Fruit fly (Drosophila melanogaster) whole organism, wandering third instar larva: ENCODE measurements around the gene Mal-B1.
A peak's percentile ranks its signal among the peaks of the same experiment; 100 is the strongest.

Source experiments
- Abd-B ChIP-seq: fragments of >200 bp; optimal IDR thresholded peaks from 2 replicates; lab custom pipeline; 2017; ENCODE audit warnings: missing biosample characterization, missing genetic modification characterization
- CG32264 ChIP-seq: fragments of 200-800 bp; sonication (Bioruptor generic); optimal IDR thresholded peaks from 2 replicates; lab custom pipeline; 2016; ENCODE audit warnings: missing biosample characterization, missing genetic modification characterization
- CG9705 ChIP-seq: fragments of 200-800 bp; sonication (Bioruptor generic); optimal IDR thresholded peaks from 2 replicates; lab custom pipeline; 2018; ENCODE audit warnings: missing biosample characterization, mild to moderate bottlenecking, missing genetic modification characterization
- CrebA ChIP-seq: fragments of 200-800 bp; sonication (Bioruptor generic); optimal IDR thresholded peaks from 2 replicates; lab custom pipeline; 2016; ENCODE audit warnings: missing biosample characterization, mild to moderate bottlenecking, missing genetic modification characterization, borderline replicate concordance
- Dfd ChIP-seq: fragments of >200 bp; optimal IDR thresholded peaks from 2 replicates; lab custom pipeline; 2017; ENCODE audit warnings: missing biosample characterization, missing genetic modification characterization
- Dif ChIP-seq: fragments of 200-275, 200-300 bp; sonication (Bioruptor generic); optimal IDR thresholded peaks from 2 replicates; lab custom pipeline; 2018; ENCODE audit warnings: missing biosample characterization, missing genetic modification characterization; ENCODE audit not compliant: partially characterized antibody
- GATAd ChIP-seq: sonication (Bioruptor generic); optimal IDR thresholded peaks from 2 replicates; lab custom pipeline; 2016; ENCODE audit warnings: missing biosample characterization, missing genetic modification characterization
- HLH106 ChIP-seq: fragments of 200-800 bp; optimal IDR thresholded peaks from 3 replicates; lab custom pipeline; 2019; ENCODE audit warnings: missing biosample characterization, mild to moderate bottlenecking, missing genetic modification characterization, moderate library complexity
- Hnf4 ChIP-seq: fragments of 200-800 bp; sonication (Bioruptor generic); optimal IDR thresholded peaks from 2 replicates; lab custom pipeline; 2016; ENCODE audit warnings: missing biosample characterization, mild to moderate bottlenecking, missing genetic modification characterization
- Hr78 ChIP-seq: fragments of >200 bp; optimal IDR thresholded peaks from 2 replicates; lab custom pipeline; 2017; ENCODE audit warnings: missing biosample characterization, missing genetic modification characterization
- Hr83 ChIP-seq: fragments of 200-300 bp; sonication (Bioruptor generic); optimal IDR thresholded peaks from 2 replicates; lab custom pipeline; 2016; ENCODE audit warnings: missing biosample characterization, mild to moderate bottlenecking, missing genetic modification characterization, moderate library complexity; ENCODE audit not compliant: poor library complexity, severe bottlenecking
- Jra ChIP-seq: sonication (Bioruptor generic); optimal IDR thresholded peaks from 2 replicates; lab custom pipeline; 2016; ENCODE audit warnings: missing biosample characterization, missing genetic modification characterization
- Mio ChIP-seq: sonication (Bioruptor generic); optimal IDR thresholded peaks from 2 replicates; lab custom pipeline; 2016; ENCODE audit warnings: missing biosample characterization, missing genetic modification characterization
- N ChIP-seq: fragments of >200 bp; optimal IDR thresholded peaks from 2 replicates; lab custom pipeline; 2018; ENCODE audit warnings: missing biosample characterization, missing external identifiers, missing genetic modification characterization
- OdsH ChIP-seq: fragments of 200-800 bp; sonication (Bioruptor generic); optimal IDR thresholded peaks from 2 replicates; lab custom pipeline; 2016; ENCODE audit warnings: missing biosample characterization, mild to moderate bottlenecking, missing genetic modification characterization
- Rel ChIP-seq, 2 experiments: fragments of 200-800 bp; sonication (Bioruptor generic) in 1 of 2; optimal IDR thresholded peaks; 2 replicates in 1 of 2; 3 replicates in 1 of 2; lab custom pipeline; 2016 to 2019; ENCODE audit warnings: mild to moderate bottlenecking in 2 of 2, missing biosample characterization in 2 of 2, missing genetic modification characterization in 2 of 2, moderate library complexity in 1 of 2
- Sp1 ChIP-seq: fragments of 200-800 bp; sonication (Bioruptor generic); optimal IDR thresholded peaks from 3 replicates; lab custom pipeline; 2019; ENCODE audit warnings: missing biosample characterization, mild to moderate bottlenecking, missing genetic modification characterization, moderate library complexity
- br ChIP-seq: fragments of 200-800 bp; sonication (Bioruptor generic); optimal IDR thresholded peaks from 2 replicates; lab custom pipeline; 2016; ENCODE audit warnings: missing biosample characterization, missing genetic modification characterization
- brk ChIP-seq: fragments of 200-800 bp; sonication (Bioruptor generic); optimal IDR thresholded peaks from 2 replicates; lab custom pipeline; 2016; ENCODE audit warnings: missing biosample characterization, mild to moderate bottlenecking, missing genetic modification characterization
- dl ChIP-seq, 2 experiments: fragments of 175-275, 200-275 bp in 1 of 2; fragments of 200-275 bp in 1 of 2; sonication (Bioruptor generic); optimal IDR thresholded peaks; lab custom pipeline; 2018; ENCODE audit warnings: mild to moderate bottlenecking in 2 of 2, missing biosample characterization in 2 of 2, missing genetic modification characterization in 2 of 2, moderate library complexity in 2 of 2; ENCODE audit not compliant: partially characterized antibody in 2 of 2, insufficient read depth in 1 of 2
- dmrt93B ChIP-seq: fragments of 200-800 bp; sonication (Bioruptor generic); optimal IDR thresholded peaks from 2 replicates; lab custom pipeline; 2018; ENCODE audit warnings: missing biosample characterization, mild to moderate bottlenecking, missing genetic modification characterization
- dsf ChIP-seq: sonication (Bioruptor generic); optimal IDR thresholded peaks from 2 replicates; lab custom pipeline; 2016; ENCODE audit warnings: missing biosample characterization, missing genetic modification characterization, borderline replicate concordance
- foxo ChIP-seq, 2 experiments: fragments of 200-800 bp; sonication (Bioruptor generic); optimal IDR thresholded peaks; 2 replicates in 1 of 2; 3 replicates in 1 of 2; lab custom pipeline; 2016 to 2017; ENCODE audit warnings: missing biosample characterization in 2 of 2, missing genetic modification characterization in 2 of 2
- fru ChIP-seq: fragments of 200-800 bp; sonication (Bioruptor generic); optimal IDR thresholded peaks from 3 replicates; lab custom pipeline; 2016; ENCODE audit warnings: missing biosample characterization, mild to moderate bottlenecking, missing genetic modification characterization
- h ChIP-seq: fragments of 200-800 bp; sonication (Bioruptor generic); optimal IDR thresholded peaks from 3 replicates; lab custom pipeline; 2016; ENCODE audit warnings: missing biosample characterization, mild to moderate bottlenecking, missing genetic modification characterization
- jim ChIP-seq: fragments of 175-275, 200-325 bp; sonication (Bioruptor generic); optimal IDR thresholded peaks from 2 replicates; lab custom pipeline; 2016; ENCODE audit warnings: missing biosample characterization, mild to moderate bottlenecking, missing genetic modification characterization
- psq ChIP-seq: fragments of 200-800 bp; sonication (Bioruptor generic); optimal IDR thresholded peaks from 3 replicates; lab custom pipeline; 2017; ENCODE audit warnings: missing biosample characterization, mild to moderate bottlenecking, missing genetic modification characterization, moderate library complexity
- rgr ChIP-seq: fragments of 200-800 bp; sonication (Bioruptor generic); optimal IDR thresholded peaks from 3 replicates; lab custom pipeline; 2016; ENCODE audit warnings: missing biosample characterization, mild to moderate bottlenecking, missing genetic modification characterization
- sage ChIP-seq: fragments of 200-800 bp; sonication (Bioruptor generic); optimal IDR thresholded peaks from 2 replicates; lab custom pipeline; 2016; ENCODE audit warnings: missing biosample characterization, mild to moderate bottlenecking, missing genetic modification characterization
- sv ChIP-seq: fragments of 200-800 bp; sonication (Bioruptor generic); optimal IDR thresholded peaks from 3 replicates; lab custom pipeline; 2016; ENCODE audit warnings: missing biosample characterization, missing genetic modification characterization
- tai ChIP-seq: sonication (Bioruptor generic); optimal IDR thresholded peaks from 2 replicates; lab custom pipeline; 2016; ENCODE audit warnings: missing biosample characterization, missing genetic modification characterization
- usp ChIP-seq: fragments of >200 bp; optimal IDR thresholded peaks from 2 replicates; lab custom pipeline; 2017; ENCODE audit warnings: missing biosample characterization, missing genetic modification characterization
- woc ChIP-seq: sonication (Bioruptor generic); optimal IDR thresholded peaks from 2 replicates; lab custom pipeline; 2016; ENCODE audit warnings: missing biosample characterization, mild to moderate bottlenecking, missing genetic modification characterization

The Mal-B1 gene

DNA sequence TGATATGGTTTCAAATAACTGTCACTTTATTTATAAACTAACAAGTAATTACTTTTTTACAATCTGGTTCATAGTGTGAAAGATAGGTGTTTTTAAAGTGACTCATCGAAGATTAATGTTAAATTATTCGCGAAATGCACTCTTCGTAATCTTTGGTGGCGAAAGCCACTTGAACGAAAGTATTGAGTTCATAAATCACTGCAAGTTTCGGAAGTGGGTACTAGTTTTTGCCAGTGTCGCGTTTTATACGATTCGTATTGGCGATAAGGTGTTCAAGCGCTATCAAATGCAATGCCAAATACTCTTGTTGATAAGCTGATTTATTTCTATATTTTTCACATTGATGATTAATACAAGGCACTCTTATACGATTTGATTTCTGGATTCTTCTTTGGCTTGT lies 5.5 kb upstream of the Mal-B1 start:
- TF ChIP-seq foxo (GFP tag; optimal IDR thresholded peaks at IDR 0.05; lab: Kevin White, UChicago) (peak in 1 of 2 experiments; percentile 12), Hnf4 (GFP tag; lab: Kevin White, UChicago) (peak; percentile 9), psq (GFP tag; lab: Kevin White, UChicago) (no peak)

DNA sequence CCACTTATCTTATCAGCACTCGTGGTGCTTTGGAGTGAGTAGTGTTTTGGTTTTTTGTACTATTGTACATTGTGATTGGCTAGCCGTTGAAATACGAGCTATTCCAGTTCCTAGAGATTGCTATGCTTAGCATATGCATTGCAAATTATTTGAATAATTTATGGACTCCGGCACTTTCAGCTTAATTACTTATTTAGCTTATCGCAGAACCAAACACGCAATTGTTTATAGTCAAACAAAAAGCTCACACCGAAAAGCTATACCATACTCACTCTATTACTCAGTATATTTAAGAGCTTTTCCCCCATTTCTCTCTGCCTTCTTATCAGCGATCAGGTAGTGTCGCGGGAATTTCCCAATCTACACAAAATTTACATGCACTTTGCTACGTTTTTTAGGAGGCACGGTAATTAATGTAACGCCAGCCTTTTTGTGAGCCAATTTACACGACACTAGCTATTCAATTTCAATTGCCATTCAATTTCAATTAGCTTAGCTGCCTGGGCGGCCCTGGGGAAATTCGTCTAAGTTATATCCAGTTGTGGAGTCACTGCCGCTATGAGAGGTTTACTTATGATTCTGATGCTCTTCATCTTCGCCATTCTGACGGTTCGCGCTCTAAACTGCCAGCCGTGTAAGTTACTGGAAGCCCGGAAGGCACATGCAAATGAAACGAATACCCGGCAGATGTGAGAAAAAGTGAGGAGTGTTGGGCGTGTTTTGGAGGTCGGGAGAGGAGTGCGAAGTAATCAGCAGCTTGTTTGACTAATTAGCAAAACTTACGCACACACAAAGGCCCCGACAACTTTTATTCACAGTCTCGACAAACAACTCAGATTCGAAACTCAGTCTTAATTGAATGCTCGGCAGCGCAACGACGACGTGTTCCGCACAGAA lies 4.5 kb upstream of the Mal-B1 start, which contains the start of the genes CG44008, CG14933, CG46426 and CG42486:
Gene CG44008, minus strand, starts transcription at position 155 of the 897 bp plus-strand sequence.
Gene CG14933, plus strand, starts transcription at position 538 of the 897 bp plus-strand sequence.
Gene CG46426, plus strand, starts transcription at position 538 of the 897 bp plus-strand sequence.
Gene CG42486, plus strand, starts transcription at position 847 of the 897 bp plus-strand sequence.
- TF ChIP-seq dmrt93B = no peak
- TF ChIP-seq jim = no peak
- no peak for TF ChIP-seq Jra
- peak; percentile 85 to 94 for TF ChIP-seq dl (GFP tag; optimal IDR thresholded peaks at IDR 0.05; lab: Kevin White, UChicago; ENCODE audit: insufficient read depth in 1 of 2, partially characterized antibody in 2 of 2)
- TF ChIP-seq brk = no peak
- TF ChIP-seq Rel (GFP tag; optimal IDR thresholded peaks at IDR 0.05; lab: Kevin White, UChicago) = no peak
- TF ChIP-seq Rel (tag; optimal IDR thresholded peaks at IDR 0.05; lab: Kevin White, UChicago) = peak; percentile 97
- no peak for TF ChIP-seq br (GFP tag; lab: Kevin White, UChicago)
- TF ChIP-seq, all 38 proteins: peak for 2

DNA sequence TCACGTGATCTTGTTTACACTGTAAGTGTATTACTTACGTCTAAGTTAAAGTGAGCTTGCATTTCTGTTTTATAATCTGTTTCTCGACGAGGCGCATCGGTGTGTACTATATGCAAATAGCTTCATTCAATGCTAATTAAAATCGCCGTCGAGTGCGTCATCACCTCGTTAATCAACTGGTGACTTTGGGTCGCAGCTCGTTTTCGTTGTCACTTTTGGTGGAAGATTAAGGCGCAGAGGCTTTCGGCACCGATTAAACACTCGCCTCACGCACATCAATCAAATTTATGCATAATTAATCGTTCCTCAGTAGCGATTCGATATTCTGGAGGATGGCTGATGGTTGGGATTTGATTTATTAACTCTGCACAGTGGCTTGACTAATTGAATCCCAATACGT lies 2.7 kb upstream of the Mal-B1 start:
- TF ChIP-seq fru (GFP tag; lab: Kevin White, UChicago) (no peak), HLH106 (tag; lab: Kevin White, UChicago) (no peak), foxo (GFP tag; optimal IDR thresholded peaks at IDR 0.05; lab: Kevin White, UChicago) (no peak), brk (no peak), br (GFP tag; lab: Kevin White, UChicago) (no peak), Abd-B (GFP tag; lab: Kevin White, UChicago) (no peak), rgr (GFP tag; lab: Kevin White, UChicago) (no peak), tai (GFP tag; lab: Kevin White, UChicago) (no peak), CG9705 (GFP tag; lab: Kevin White, UChicago) (no peak), Rel (GFP tag; optimal IDR thresholded peaks at IDR 0.05; lab: Kevin White, UChicago) (no peak), Rel (tag; optimal IDR thresholded peaks at IDR 0.05; lab: Kevin White, UChicago) (no peak), Hr78 (no peak), GATAd (GFP tag; lab: Kevin White, UChicago) (no peak), dsf (no peak), Hr83 (no peak), Sp1 (no peak), psq (GFP tag; lab: Kevin White, UChicago) (no peak), woc (GFP tag; lab: Kevin White, UChicago) (no peak), N (no peak)

DNA sequence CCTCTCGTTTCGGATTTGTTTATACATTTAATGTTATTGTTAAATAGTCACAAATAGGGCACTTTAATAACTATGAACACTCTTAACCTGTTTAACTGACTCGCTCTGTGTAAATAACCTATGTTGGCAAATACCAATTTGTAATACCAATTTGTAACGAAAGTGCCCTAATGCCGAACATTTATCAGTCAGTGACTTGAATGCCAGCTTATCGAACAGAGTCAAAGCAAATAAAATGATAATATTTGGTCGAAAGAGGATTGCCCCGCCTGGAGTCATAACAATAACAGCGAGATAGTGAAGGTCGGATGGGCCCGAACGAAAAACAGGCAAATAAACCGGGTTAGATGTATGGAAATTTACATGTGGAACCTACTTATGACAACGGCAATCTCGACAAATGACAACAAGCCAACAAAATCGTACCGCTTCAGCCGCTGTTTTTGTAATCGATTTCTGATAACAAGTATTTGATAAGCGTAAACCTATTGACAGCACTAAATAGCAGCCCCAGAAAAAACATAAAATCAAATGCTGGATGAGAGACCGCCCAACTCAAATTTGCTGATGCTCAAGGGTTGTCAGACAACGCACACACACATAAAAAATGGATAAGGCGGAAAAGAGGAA lies 1.8 kb upstream of the Mal-B1 start:
- no peak for TF ChIP-seq dsf
- TF ChIP-seq OdsH (GFP tag; lab: Kevin White, UChicago) = no peak
- TF ChIP-seq tai (GFP tag; lab: Kevin White, UChicago) = no peak
- TF ChIP-seq foxo (GFP tag; optimal IDR thresholded peaks at IDR 0.05; lab: Kevin White, UChicago) = no peak
- no peak for TF ChIP-seq CG32264 (GFP tag; lab: Kevin White, UChicago)
- TF ChIP-seq Dfd = no peak
- no peak for TF ChIP-seq psq (GFP tag; lab: Kevin White, UChicago)
- no peak for TF ChIP-seq rgr (GFP tag; lab: Kevin White, UChicago)
- no peak for TF ChIP-seq Abd-B (GFP tag; lab: Kevin White, UChicago)
- TF ChIP-seq h (GFP tag; lab: Kevin White, UChicago) = no peak
- TF ChIP-seq jim = no peak
- no peak for TF ChIP-seq sage
- TF ChIP-seq Dif = no peak
- no peak for TF ChIP-seq Jra
- no peak for TF ChIP-seq Hnf4 (GFP tag; lab: Kevin White, UChicago)
- TF ChIP-seq Mio (GFP tag; lab: Kevin White, UChicago) = no peak
- TF ChIP-seq CrebA (GFP tag; lab: Kevin White, UChicago) = no peak
- no peak for TF ChIP-seq usp (GFP tag; lab: Kevin White, UChicago)
- TF ChIP-seq Hr83 = no peak
- TF ChIP-seq sv (GFP tag; lab: Kevin White, UChicago) = no peak
